Worm (Caenorhabditis elegans): Measurements from ENCODE around the gene K08F11.1.

The K08F11.1 gene

ce11 chrIV:4771792-4772191 is 47.1 kb downstream of the K08F11.1 start, which contains the start of gene R11E3.2:
Gene R11E3.2, plus strand, starts transcription at chrIV:4772092.
- TF ChIP-seq snpc-4 (tag; optimal IDR thresholded peaks at IDR 0.05) = no peak
- no peak for TF ChIP-seq dsc-1 (tag; optimal IDR thresholded peaks at IDR 0.05)
- TF ChIP-seq F16B12.6 (tag; optimal IDR thresholded peaks at IDR 0.05) = no peak
- no peak for TF ChIP-seq mab-9 (GFP tag; IDR thresholded peaks at IDR 0.05)
- no peak for TF ChIP-seq rnt-1 (tag; optimal IDR thresholded peaks at IDR 0.05)
- TF ChIP-seq hlh-4 (tag; optimal IDR thresholded peaks at IDR 0.05) = no peak
- no peak for TF ChIP-seq fos-1 (tag; optimal IDR thresholded peaks at IDR 0.05)
- TF ChIP-seq ztf-11 (tag; optimal IDR thresholded peaks at IDR 0.05) = no peak
- TF ChIP-seq nhr-28 (tag; optimal IDR thresholded peaks at IDR 0.05) = no peak
- TF ChIP-seq nhr-47 (tag; optimal IDR thresholded peaks at IDR 0.05) = no peak

All from whole organism, L1 larva.